Fruit fly (Drosophila melanogaster): ENCODE measurements around the gene chinmo.

chinmo gene

dm6 chr2L:1723937-1724591 is 73.0 kb downstream of the chinmo start, which contains the start of gene Rim2:
TSS of gene Rim2 (minus strand) at chr2L:1724388.
- TF ChIP-seq Hnf4 (GFP tag; optimal IDR thresholded peaks at IDR 0.05) (no peak), br (GFP tag; optimal IDR thresholded peaks at IDR 0.05) (no peak), usp (GFP tag; optimal IDR thresholded peaks at IDR 0.05) (no peak), woc (GFP tag; optimal IDR thresholded peaks at IDR 0.05) (no peak), Dif (GFP tag; optimal IDR thresholded peaks at IDR 0.05; ENCODE audit: partially characterized antibody) (no peak), psq (GFP tag; optimal IDR thresholded peaks at IDR 0.05) (no peak), brk (GFP tag; optimal IDR thresholded peaks at IDR 0.05) (peak; percentile 44), Rel (GFP tag; optimal IDR thresholded peaks at IDR 0.05) (no peak), Rel (tag; optimal IDR thresholded peaks at IDR 0.05) (peak; percentile 87), sv (GFP tag; optimal IDR thresholded peaks at IDR 0.05) (no peak), h (GFP tag; optimal IDR thresholded peaks at IDR 0.05) (peak; percentile 17), Myc (optimal IDR thresholded peaks at IDR 0.05) (peak; percentile 10), sage (GFP tag; optimal IDR thresholded peaks at IDR 0.05) (no peak), ey (GFP tag; optimal IDR thresholded peaks at IDR 0.05) (no peak), HLH106 (tag; optimal IDR thresholded peaks at IDR 0.05) (peak; percentile 16), CrebA (GFP tag; optimal IDR thresholded peaks at IDR 0.05; ENCODE audit: borderline replicate concordance) (no peak), rgr (GFP tag; optimal IDR thresholded peaks at IDR 0.05) (peak; percentile 45), foxo (GFP tag; optimal IDR thresholded peaks at IDR 0.05) (peak in 1 of 2 experiments; percentile 15), Hr83 (GFP tag; optimal IDR thresholded peaks at IDR 0.05; ENCODE audit: poor library complexity, severe bottlenecking) (no peak), Jra (GFP tag; optimal IDR thresholded peaks at IDR 0.05) (no peak), lola (GFP tag; optimal IDR thresholded peaks at IDR 0.05) (no peak), Sp1 (GFP tag; optimal IDR thresholded peaks at IDR 0.05) (peak; percentile 53), fru (GFP tag; optimal IDR thresholded peaks at IDR 0.05) (no peak), OdsH (GFP tag; optimal IDR thresholded peaks at IDR 0.05) (no peak)

DNA sequence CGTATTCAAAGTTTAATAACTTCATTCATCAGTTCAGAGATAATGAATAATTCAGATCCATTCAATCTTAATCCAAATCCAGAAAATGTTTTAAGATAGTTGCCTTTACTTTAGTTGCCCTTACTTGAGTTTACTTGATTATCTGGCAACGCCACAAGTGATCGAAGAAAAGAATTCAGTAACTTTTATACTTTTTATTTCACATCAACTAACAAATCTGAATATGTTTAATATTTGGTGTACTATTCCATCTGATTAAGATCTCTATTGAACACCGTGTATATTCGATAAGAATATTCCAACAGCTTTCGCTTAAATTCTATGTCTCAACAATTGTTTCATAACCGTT is 73.5 kb downstream of the chinmo start:
- TF ChIP-seq Mio (GFP tag; optimal IDR thresholded peaks at IDR 0.05) (no peak), dl (GFP tag; optimal IDR thresholded peaks at IDR 0.05; ENCODE audit: insufficient read depth in 1 of 2, partially characterized antibody in 2 of 2) (no peak), sv (GFP tag; optimal IDR thresholded peaks at IDR 0.05) (no peak), fru (GFP tag; optimal IDR thresholded peaks at IDR 0.05) (no peak), h (GFP tag; optimal IDR thresholded peaks at IDR 0.05) (no peak), Vsx2 (GFP tag; optimal IDR thresholded peaks at IDR 0.05; ENCODE audit: partially characterized antibody) (no peak)

dm6 chr2L:1727162-1727825 is 76.2 kb downstream of the chinmo start:
- TF ChIP-seq Dif (GFP tag; optimal IDR thresholded peaks at IDR 0.05; ENCODE audit: partially characterized antibody), result peak; percentile 69
- TF ChIP-seq dl (GFP tag; optimal IDR thresholded peaks at IDR 0.05; ENCODE audit: insufficient read depth in 1 of 2, partially characterized antibody in 2 of 2), result peak; percentile 54 to 61
- TF ChIP-seq CG9705 (GFP tag; optimal IDR thresholded peaks at IDR 0.05), result no peak
- TF ChIP-seq foxo (GFP tag; optimal IDR thresholded peaks at IDR 0.05), result no peak
- TF ChIP-seq Hr83 (GFP tag; optimal IDR thresholded peaks at IDR 0.05; ENCODE audit: poor library complexity, severe bottlenecking), result peak; percentile 30
- TF ChIP-seq CrebA (GFP tag; optimal IDR thresholded peaks at IDR 0.05; ENCODE audit: borderline replicate concordance), result no peak

DNA sequence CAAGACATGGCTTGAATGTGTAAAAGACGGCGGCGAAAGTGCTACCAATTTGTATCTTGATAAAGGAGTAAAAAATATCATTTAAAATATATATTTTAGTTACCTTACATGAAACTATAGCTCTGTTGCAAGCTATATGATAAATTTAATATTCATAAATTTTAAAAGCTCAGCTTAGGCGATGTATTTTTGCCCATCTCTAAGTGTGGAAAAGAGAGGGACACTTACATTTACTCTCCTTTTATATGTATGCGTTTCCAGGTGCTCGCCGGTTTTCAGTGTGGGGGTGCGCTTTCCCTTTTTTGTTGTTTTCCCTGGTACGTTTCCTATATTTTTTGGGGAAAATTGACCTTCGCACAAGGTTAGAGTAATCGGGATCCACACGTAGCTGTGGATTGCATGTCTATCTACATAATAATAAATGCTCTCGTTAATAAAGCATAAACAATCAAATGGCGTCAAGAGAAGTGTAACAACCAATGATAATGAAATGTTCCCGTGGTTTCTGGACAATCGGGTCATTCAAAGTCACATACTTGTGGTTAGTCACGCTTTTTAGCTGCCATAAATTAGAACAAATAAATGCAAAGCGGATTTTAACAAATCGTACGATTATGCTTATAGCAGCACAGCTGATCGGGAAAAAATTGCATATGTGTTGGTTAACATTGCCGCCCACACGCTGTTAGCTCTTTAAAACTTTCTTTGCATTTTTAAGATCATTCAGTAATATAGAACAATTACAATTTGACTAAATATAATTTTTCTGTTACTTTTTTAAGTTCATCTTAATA is 77.0 kb downstream of the chinmo start:
- TF ChIP-seq tai (GFP tag; optimal IDR thresholded peaks at IDR 0.05) (no peak), rgr (GFP tag; optimal IDR thresholded peaks at IDR 0.05) (peak; percentile 99), woc (GFP tag; optimal IDR thresholded peaks at IDR 0.05) (peak; percentile 96), Myc (optimal IDR thresholded peaks at IDR 0.05) (no peak), OdsH (GFP tag; optimal IDR thresholded peaks at IDR 0.05) (peak; percentile 99), Jra (GFP tag; optimal IDR thresholded peaks at IDR 0.05) (peak; percentile 94), ey (GFP tag; optimal IDR thresholded peaks at IDR 0.05) (peak; percentile 97), CG9705 (GFP tag; optimal IDR thresholded peaks at IDR 0.05) (peak; percentile 98), usp (GFP tag; optimal IDR thresholded peaks at IDR 0.05) (no peak), Mio (GFP tag; optimal IDR thresholded peaks at IDR 0.05) (peak; percentile 71), Hnf4 (GFP tag; optimal IDR thresholded peaks at IDR 0.05) (peak; percentile 93), psq (GFP tag; optimal IDR thresholded peaks at IDR 0.05) (peak; percentile 99), Abd-B (GFP tag; optimal IDR thresholded peaks at IDR 0.05) (no peak), Rel (GFP tag; optimal IDR thresholded peaks at IDR 0.05) (peak; percentile 87), Rel (tag; optimal IDR thresholded peaks at IDR 0.05) (peak; percentile 98), CG32264 (GFP tag; optimal IDR thresholded peaks at IDR 0.05) (peak; percentile 93), lola (GFP tag; optimal IDR thresholded peaks at IDR 0.05) (no peak), HLH106 (tag; optimal IDR thresholded peaks at IDR 0.05) (peak; percentile 99), dsf (GFP tag; optimal IDR thresholded peaks at IDR 0.05; ENCODE audit: borderline replicate concordance) (peak; percentile 94), jim (GFP tag; optimal IDR thresholded peaks at IDR 0.05) (peak; percentile 40), foxo (GFP tag; optimal IDR thresholded peaks at IDR 0.05) (peak; percentile 75 to 99), sage (GFP tag; optimal IDR thresholded peaks at IDR 0.05) (peak; percentile 94), pan (optimal IDR thresholded peaks at IDR 0.05) (no peak), Hr78 (GFP tag; optimal IDR thresholded peaks at IDR 0.05) (no peak), h (GFP tag; optimal IDR thresholded peaks at IDR 0.05) (peak; percentile 99), dmrt93B (GFP tag; optimal IDR thresholded peaks at IDR 0.05) (peak; percentile 98), N (GFP tag; optimal IDR thresholded peaks at IDR 0.05) (no peak), Vsx2 (GFP tag; optimal IDR thresholded peaks at IDR 0.05; ENCODE audit: partially characterized antibody) (no peak)
